Worm (Caenorhabditis elegans): ENCODE measurements around the gene lin-25.
A peak's percentile ranks its signal among the peaks of the same experiment; 100 is the strongest.

- TF ChIP-seq snpc-4 (tag; optimal IDR thresholded peaks at IDR 0.05) (no peak), pha-4 (tag; optimal IDR thresholded peaks at IDR 0.05) (peak; percentile 94), nfya-1 (tag; optimal IDR thresholded peaks at IDR 0.05; ENCODE audit: insufficient read depth) (no peak)
Observed at ce11 chrV:12635218-12635617, 14.5 kb upstream of the lin-25 start.
